Worm (Caenorhabditis elegans): Measurements from ENCODE around the gene F26F4.8.

ce11 chrIII:4937022-4937421 is 31.7 kb upstream of the F26F4.8 start, which contains the start of gene fsn-1:
- no peak for TF ChIP-seq egl-27 (tag; optimal IDR thresholded peaks at IDR 0.05)
- TF ChIP-seq dve-1 (tag; optimal IDR thresholded peaks at IDR 0.05; ENCODE audit: insufficient read depth): no peak
- no peak for TF ChIP-seq ztf-11 (tag; optimal IDR thresholded peaks at IDR 0.05)
- no peak for TF ChIP-seq Y105C5A.15 (GFP tag; IDR thresholded peaks at IDR 0.05)
- no peak for TF ChIP-seq unc-130 (GFP tag; optimal IDR thresholded peaks at IDR 0.05)
- TF ChIP-seq mdl-1 (tag; optimal IDR thresholded peaks at IDR 0.05): no peak
- TF ChIP-seq nhr-11 (tag; optimal IDR thresholded peaks at IDR 0.05): no peak
- TF ChIP-seq ceh-44 (GFP tag; IDR thresholded peaks at IDR 0.05): no peak
- TF ChIP-seq ZK337.2 (GFP tag; IDR thresholded peaks at IDR 0.05): no peak
